Fruit fly (Drosophila melanogaster): ENCODE results near the gene Ctu2.
A peak's percentile ranks its signal among the peaks of the same experiment; 100 is the strongest.

dm6 chr2L:19462898-19463297, 30.2 kb downstream of the Ctu2 start:
- TF ChIP-seq CG11617 (GFP tag; optimal IDR thresholded peaks at IDR 0.05), result no peak
- no peak for TF ChIP-seq CG14711 (tag; optimal IDR thresholded peaks at IDR 0.05)
- no peak for TF ChIP-seq ovo (GFP tag; optimal IDR thresholded peaks at IDR 0.05)
- peak; percentile 18 for TF ChIP-seq tj (GFP tag; optimal IDR thresholded peaks at IDR 0.05)

All from whole organism, adult.